Worm (Caenorhabditis elegans): ENCODE measurements around the gene epac-1.

- TF ChIP-seq blmp-1 (tag; optimal IDR thresholded peaks at IDR 0.05) (no peak), mab-5 (tag; optimal IDR thresholded peaks at IDR 0.05) (no peak), lin-13 (tag; optimal IDR thresholded peaks at IDR 0.05) (no peak)
These were observed 1.2 kb upstream of the epac-1 start for ce11 chrIII:10187840-10188239.
